Worm (Caenorhabditis elegans) whole organism, midembryonic: Measurements from ENCODE around the gene D1025.10.
A peak's percentile ranks its signal among the peaks of the same experiment; 100 is the strongest.

ENCODE experiments used
- T22C8.4 ChIP-seq: fragments of 200-800 bp; sonication (Bioruptor generic); IDR thresholded peaks from 2 replicates; pipeline ENCODE4 v1.3.6; 2022; ENCODE audit warnings: missing genetic modification characterization, missing compliant biosample characterization
- cog-1 ChIP-seq: sonication (generic microtip); optimal IDR thresholded peaks from 2 replicates; lab custom pipeline; 2016; ENCODE audit warnings: missing genetic modification characterization, missing compliant biosample characterization
- flt-1 ChIP-seq: fragments of 200-800 bp; sonication (Bioruptor generic); IDR thresholded peaks from 2 replicates; pipeline ENCODE4 v1.3.6; 2022; ENCODE audit warnings: missing genetic modification characterization, missing compliant biosample characterization
- klf-2 ChIP-seq: fragments of 200-800 bp; sonication (Bioruptor generic); conservative IDR thresholded peaks from 2 replicates; pipeline ENCODE4 v1.3.6; 2022; ENCODE audit warnings: missing genetic modification reagents, missing genetic modification characterization, missing compliant biosample characterization
- med-1 ChIP-seq: sonication (generic microtip); optimal IDR thresholded peaks from 2 replicates; lab custom pipeline; 2017; ENCODE audit warnings: missing genetic modification characterization, mild to moderate bottlenecking, missing compliant biosample characterization, antibody characterized with exemption, missing genetic modification reagents; ENCODE audit not compliant: insufficient read depth
- ref-1 ChIP-seq: fragments of 200-800 bp; sonication (Bioruptor generic); conservative IDR thresholded peaks from 2 replicates; pipeline ENCODE4 v1.3.6; 2022; ENCODE audit warnings: missing genetic modification reagents, missing genetic modification characterization, missing compliant biosample characterization
- tab-1 ChIP-seq: fragments of 200-800 bp; sonication (Bioruptor generic); IDR thresholded peaks from 2 replicates; pipeline ENCODE4 v1.3.6; 2022; ENCODE audit warnings: missing genetic modification characterization, missing compliant biosample characterization
- ztf-23 ChIP-seq: fragments of 200-800 bp; sonication (Bioruptor generic); IDR thresholded peaks from 2 replicates; pipeline ENCODE4 v1.3.6; 2022; ENCODE audit warnings: missing genetic modification reagents, missing genetic modification characterization, missing compliant biosample characterization
- ztf-29 ChIP-seq: fragments of 200-800 bp; sonication (Bioruptor generic); IDR thresholded peaks from 2 replicates; pipeline ENCODE4 v1.3.6; 2022; ENCODE audit warnings: missing genetic modification reagents, missing genetic modification characterization, missing compliant biosample characterization

Gene D1025.10

DNA sequence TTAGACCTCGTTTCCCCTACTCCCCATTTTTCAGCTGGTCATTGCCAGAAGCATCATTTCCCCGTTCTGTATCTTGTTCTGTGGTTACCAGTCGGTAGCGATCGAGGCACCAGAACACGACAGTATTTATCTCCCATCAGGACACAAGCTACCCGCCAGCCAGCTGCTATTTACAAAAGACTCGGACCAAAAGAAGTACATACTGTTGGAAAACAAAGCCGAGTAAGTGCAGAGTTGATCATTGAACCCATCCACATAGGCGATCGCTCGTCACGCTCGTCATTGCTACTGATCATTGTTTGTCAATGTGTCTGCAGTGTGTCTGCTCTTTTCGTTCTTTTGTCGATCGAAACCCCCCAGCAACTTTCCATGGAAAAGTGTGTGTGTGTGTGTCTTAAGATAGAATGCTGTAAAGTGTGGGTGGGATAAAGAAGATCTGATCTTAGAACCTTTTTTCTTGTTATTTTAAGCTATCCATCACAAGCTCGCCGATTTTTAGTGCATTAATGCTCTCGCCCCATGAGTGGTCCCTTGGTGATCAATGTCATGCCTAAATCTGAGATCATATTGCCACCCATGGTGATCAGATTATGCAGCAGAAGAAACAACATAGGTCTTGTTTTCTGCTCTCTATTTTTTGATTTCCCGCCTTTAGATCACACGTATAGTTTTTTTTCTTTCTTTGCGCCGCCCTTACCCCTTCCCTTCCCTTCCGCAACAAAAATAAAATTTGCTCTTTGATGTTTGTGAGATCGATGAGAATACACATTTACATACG is 43.0 kb downstream of the D1025.10 start:
- TF ChIP-seq ztf-23 (GFP tag; lab: Robert Waterston, UW) (no peak), klf-2 (no peak), flt-1 (GFP tag; lab: Robert Waterston, UW) (0 out of 2 replicates have a peak, but pooled peaks have one; percentile 10), ztf-29 (no peak)

DNA sequence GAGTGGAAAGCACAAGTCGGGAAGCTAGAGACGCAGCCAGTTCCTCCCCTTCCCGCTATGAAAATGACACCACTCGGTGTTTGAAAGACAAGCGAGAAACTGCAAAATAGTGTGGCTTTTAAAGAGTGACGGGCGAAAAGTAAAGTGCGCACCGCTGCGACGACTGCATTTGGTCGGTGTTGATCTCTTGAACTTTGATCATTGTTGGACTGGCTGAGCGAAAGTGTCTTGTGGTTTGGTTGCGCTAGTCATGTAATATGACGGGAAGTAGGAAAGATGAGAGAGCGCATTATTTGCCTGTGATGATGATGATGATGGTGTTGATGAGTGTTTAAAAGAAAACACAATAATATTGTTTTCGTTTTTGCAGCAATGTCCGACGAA is 43.6 kb downstream of the D1025.10 start:
- TF ChIP-seq cog-1 (tag; lab: Kevin White, UChicago) = peak; percentile 96
- no peak; the same call in 1 of the 2 replicates for TF ChIP-seq T22C8.4 (GFP tag; lab: Robert Waterston, UW)

DNA sequence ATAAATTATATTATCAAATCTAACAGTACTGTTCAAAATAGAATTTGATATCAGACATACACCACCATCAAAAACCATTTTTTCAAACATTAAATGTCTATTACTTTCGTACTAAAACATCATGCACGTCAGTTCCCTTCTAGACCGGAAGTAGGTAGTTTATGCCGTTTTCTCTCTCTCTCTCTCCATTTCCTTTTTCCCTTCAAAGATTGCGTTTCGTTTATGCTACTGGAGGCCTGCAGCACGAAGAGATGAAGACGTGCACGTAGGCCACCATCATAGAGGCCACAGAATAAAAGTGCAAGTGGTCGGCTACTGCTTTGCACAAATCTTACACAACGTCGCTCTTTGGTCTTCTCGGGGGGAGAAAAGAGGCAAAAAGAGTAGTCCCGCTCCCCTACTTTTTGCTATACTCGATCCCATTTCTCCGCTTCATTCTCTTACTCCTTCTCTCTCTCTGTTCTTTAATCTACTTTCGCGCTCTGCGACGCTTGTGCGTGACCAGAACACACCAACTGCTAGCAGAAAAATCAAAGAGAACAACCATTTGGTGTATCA is 44.8 kb downstream of the D1025.10 start:
- no peak for TF ChIP-seq cog-1 (tag; lab: Kevin White, UChicago)
- TF ChIP-seq ztf-29 = peak; percentile 52; the same call in 1 of the 2 replicates

DNA sequence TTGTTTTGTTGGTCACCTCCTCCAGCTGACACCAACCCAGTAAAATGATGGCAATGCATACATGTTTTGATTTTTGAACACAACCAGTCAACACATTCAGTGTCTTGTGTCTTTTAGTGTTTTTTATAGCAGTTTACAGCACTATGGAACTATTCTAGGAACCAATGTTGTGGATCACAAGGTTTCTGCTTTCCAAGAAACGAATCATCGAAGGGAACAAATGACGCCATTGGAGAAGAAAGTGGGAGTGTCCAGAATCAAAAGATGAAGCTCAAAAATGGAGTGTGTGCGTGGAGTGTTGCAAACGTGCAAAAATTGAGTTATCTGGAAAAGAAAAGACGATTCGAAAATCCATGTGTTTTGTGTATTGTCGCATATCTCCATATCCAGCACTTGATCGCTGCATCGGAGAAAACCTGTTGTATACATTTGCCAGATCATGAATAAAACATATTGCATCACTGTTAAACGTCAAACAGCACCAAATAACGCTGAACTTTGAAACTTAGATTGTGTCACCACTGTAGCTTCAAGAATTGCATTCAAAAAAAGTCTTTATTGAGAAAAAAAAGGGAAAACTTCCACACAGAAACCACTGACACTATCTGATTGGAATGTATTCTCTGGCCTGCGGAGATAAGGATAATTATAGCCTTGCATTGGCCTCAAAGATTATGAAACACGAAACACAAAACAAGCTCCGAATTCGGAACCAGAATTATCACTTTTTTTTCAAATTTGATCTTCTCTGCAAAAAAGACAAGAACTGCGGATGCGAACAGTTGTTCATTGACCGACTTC is 45.8 kb downstream of the D1025.10 start:
- no peak for TF ChIP-seq med-1 (GFP tag; lab: Kevin White, UChicago)
- TF ChIP-seq tab-1 (GFP tag; lab: Robert Waterston, UW) = no peak
- TF ChIP-seq ref-1 = no peak

DNA sequence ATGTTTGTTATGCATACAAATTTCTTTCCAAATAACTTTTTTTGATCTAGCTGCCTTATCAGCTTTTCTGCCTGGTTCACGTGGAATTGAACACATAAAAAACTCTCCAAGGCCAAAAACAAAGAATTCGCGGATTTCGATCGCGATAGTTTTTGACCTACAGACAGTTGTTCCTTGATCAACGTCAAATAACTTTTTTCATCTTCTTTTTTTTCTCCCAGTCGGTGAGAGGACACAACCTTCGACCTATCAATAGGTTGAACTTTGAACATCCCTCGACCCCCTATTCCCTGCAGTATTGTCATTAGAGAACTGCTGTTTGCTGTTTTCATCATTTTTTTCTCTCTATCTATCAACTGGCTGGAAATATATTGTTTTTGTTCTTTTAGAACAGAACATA is 47.2 kb downstream of the D1025.10 start:
- TF ChIP-seq ztf-29 (no peak), ref-1 (no peak), med-1 (GFP tag; lab: Kevin White, UChicago) (no peak), tab-1 (GFP tag; lab: Robert Waterston, UW) (no peak), cog-1 (tag; lab: Kevin White, UChicago) (no peak), T22C8.4 (GFP tag; lab: Robert Waterston, UW) (no peak), flt-1 (GFP tag; lab: Robert Waterston, UW) (no peak), ztf-23 (GFP tag; lab: Robert Waterston, UW) (no peak)

DNA sequence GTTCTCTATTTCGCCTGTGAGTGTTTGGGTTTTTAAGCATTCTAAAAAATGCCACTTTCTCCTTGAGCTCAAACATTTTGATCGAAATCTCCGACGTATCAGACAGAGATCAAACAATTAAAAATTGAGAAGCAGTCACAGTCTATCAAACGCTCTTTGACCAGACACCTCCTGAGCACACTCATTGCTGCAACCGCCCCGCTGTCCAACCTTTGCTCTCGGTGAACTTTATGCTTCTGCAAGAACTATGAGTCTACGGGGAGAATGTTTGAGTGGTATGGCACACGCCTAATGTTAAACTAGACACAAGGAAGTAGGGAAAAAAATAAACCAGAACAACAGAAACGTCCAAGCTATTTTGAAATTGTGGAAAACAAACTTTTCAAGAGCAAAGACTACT is 48.6 kb downstream of the D1025.10 start:
- no peak for TF ChIP-seq cog-1 (tag; lab: Kevin White, UChicago)
- TF ChIP-seq flt-1 (GFP tag; lab: Robert Waterston, UW) = no peak
- TF ChIP-seq ref-1 = no peak
- no peak for TF ChIP-seq T22C8.4 (GFP tag; lab: Robert Waterston, UW)
- TF ChIP-seq tab-1 (GFP tag; lab: Robert Waterston, UW) = no peak
- no peak for TF ChIP-seq med-1 (GFP tag; lab: Kevin White, UChicago)
- TF ChIP-seq ztf-29 = no peak
- TF ChIP-seq ztf-23 (GFP tag; lab: Robert Waterston, UW) = no peak
- no peak for TF ChIP-seq klf-2

DNA sequence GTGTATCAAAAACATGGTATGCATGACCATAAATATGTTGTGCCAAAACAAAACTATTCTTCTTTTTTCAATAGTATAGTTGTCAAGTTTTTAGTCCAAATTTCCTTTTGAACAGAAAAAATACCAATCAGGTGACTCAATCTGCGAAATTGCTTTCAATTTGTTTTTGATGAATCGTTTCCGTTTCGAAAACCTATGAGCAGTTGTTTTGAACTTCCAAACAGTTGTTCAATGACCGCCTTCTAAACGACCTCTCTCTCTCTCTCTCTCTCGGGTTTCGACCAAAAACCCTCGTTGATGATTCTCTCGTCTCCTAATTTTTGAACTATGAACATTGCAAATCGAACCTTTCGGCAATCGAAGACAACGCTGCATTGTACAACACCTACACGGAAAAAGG is 49.4 kb downstream of the D1025.10 start:
- TF ChIP-seq ztf-29 (no peak), ztf-23 (GFP tag; lab: Robert Waterston, UW) (no peak), T22C8.4 (GFP tag; lab: Robert Waterston, UW) (no peak)

DNA sequence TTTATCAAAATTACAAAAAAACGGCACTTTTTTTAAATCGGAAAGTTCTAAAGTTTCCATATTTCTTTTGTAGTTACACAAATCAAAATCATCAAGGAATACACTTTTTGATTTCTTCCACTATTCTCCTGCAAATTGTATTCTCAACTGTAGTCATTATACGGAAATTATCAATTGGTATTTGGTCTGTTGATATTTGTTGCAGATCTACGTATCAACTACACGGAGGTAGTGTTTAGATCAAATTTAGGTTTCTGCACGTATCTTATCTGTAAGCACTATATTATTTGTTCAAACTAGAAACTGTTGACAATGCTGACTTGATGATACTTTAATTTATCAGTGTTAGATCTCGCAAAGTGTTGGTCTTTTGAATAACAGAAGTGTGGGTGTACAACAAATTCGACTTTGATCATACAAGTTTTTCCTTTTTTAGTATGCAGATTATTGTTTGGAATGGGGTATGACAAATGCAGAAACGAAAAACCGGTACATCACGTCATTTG is 51.7 kb downstream of the D1025.10 start:
- TF ChIP-seq ztf-23 (GFP tag; lab: Robert Waterston, UW) (no peak), flt-1 (GFP tag; lab: Robert Waterston, UW) (no peak), T22C8.4 (GFP tag; lab: Robert Waterston, UW) (no peak), med-1 (GFP tag; lab: Kevin White, UChicago) (no peak), klf-2 (no peak), ztf-29 (no peak), tab-1 (GFP tag; lab: Robert Waterston, UW) (no peak), ref-1 (no peak), cog-1 (tag; lab: Kevin White, UChicago) (no peak)
